Worm (Caenorhabditis elegans): ENCODE measurements around the gene ugt-41.

ugt-41 gene

ce11 chrV:7153046-7153445, 10.3 kb downstream of the ugt-41 start, which contains the start of gene fat-7:
TSS of gene fat-7 (minus strand) at chrV:7153146.
- no peak for TF ChIP-seq ccch-3 (GFP tag; optimal IDR thresholded peaks at IDR 0.05)
- TF ChIP-seq K12H6.12 (tag; optimal IDR thresholded peaks at IDR 0.05), result no peak
- no peak for TF ChIP-seq cebp-1 (GFP tag; IDR thresholded peaks at IDR 0.05)
- no peak for TF ChIP-seq cebp-1 (tag; optimal IDR thresholded peaks at IDR 0.05)
- no peak for TF ChIP-seq lin-26 (GFP tag; IDR thresholded peaks at IDR 0.05)
- TF ChIP-seq ztf-28 (GFP tag; IDR thresholded peaks at IDR 0.05), result no peak
- TF ChIP-seq attf-6 (GFP tag; IDR thresholded peaks at IDR 0.05), result no peak
- TF ChIP-seq hsf-1 (GFP tag; IDR thresholded peaks at IDR 0.05), result no peak
- no peak for TF ChIP-seq madf-8 (GFP tag; conservative IDR thresholded peaks at IDR 0.05)
- TF ChIP-seq tlf-1 (GFP tag; optimal IDR thresholded peaks at IDR 0.05), result no peak
- TF ChIP-seq aptf-2 (GFP tag; conservative IDR thresholded peaks at IDR 0.05), result no peak
- TF ChIP-seq lir-1 (GFP tag; conservative IDR thresholded peaks at IDR 0.05), result no peak
- no peak for TF ChIP-seq ztf-6 (GFP tag; IDR thresholded peaks at IDR 0.05)
- no peak for TF ChIP-seq mcd-1 (GFP tag; IDR thresholded peaks at IDR 0.05)
- TF ChIP-seq let-526 (GFP tag; IDR thresholded peaks at IDR 0.05), result no peak
- no peak for TF ChIP-seq mel-28 (tag; optimal IDR thresholded peaks at IDR 0.05; ENCODE audit: borderline replicate concordance)
- TF ChIP-seq pha-4 (tag; optimal IDR thresholded peaks at IDR 0.05), result no peak
- no peak for TF ChIP-seq Y79H2A.3 (GFP tag; conservative IDR thresholded peaks at IDR 0.05)

ce11 chrV:7150570-7150969, 12.8 kb downstream of the ugt-41 start, which contains the start of gene F10D2.8:
TSS of gene F10D2.8 (minus strand) at chrV:7150714.
- TF ChIP-seq nhr-80 (tag; optimal IDR thresholded peaks at IDR 0.05) (peak; percentile 76), zim-3 (tag; optimal IDR thresholded peaks at IDR 0.05) (no peak)

- TF ChIP-seq ztf-28 (GFP tag; IDR thresholded peaks at IDR 0.05) (no peak), let-526 (GFP tag; IDR thresholded peaks at IDR 0.05) (no peak), B0019.2 (GFP tag; conservative IDR thresholded peaks at IDR 0.05) (no peak), sptf-2 (GFP tag; optimal IDR thresholded peaks at IDR 0.05) (no peak), aptf-3 (GFP tag; IDR thresholded peaks at IDR 0.05) (no peak), ztf-18 (tag; optimal IDR thresholded peaks at IDR 0.05) (no peak)
Observed at ce11 chrV:7147370-7147769, 16.0 kb downstream of the ugt-41 start, which contains the start of gene ugt-38. TSS of gene ugt-38 (minus strand) at chrV:7147470.

ce11 chrV:7145250-7145850, 18.0 kb downstream of the ugt-41 start, which contains the start of gene ugt-37:
TSS of gene ugt-37 (minus strand) at chrV:7145318.
- TF ChIP-seq fkh-3 (tag; optimal IDR thresholded peaks at IDR 0.05) (no peak), attf-5 (GFP tag; optimal IDR thresholded peaks at IDR 0.05) (no peak), nhr-90 (tag; optimal IDR thresholded peaks at IDR 0.05) (no peak), ceh-27 (GFP tag; optimal IDR thresholded peaks at IDR 0.05) (no peak), Y79H2A.3 (GFP tag; conservative IDR thresholded peaks at IDR 0.05) (no peak), ets-4 (GFP tag; optimal IDR thresholded peaks at IDR 0.05) (no peak), F37B4.10 (GFP tag; IDR thresholded peaks at IDR 0.05) (no peak), snpc-3.4 (tag; optimal IDR thresholded peaks at IDR 0.05) (no peak), lin-40 (tag; optimal IDR thresholded peaks at IDR 0.05) (no peak), aptf-3 (GFP tag; IDR thresholded peaks at IDR 0.05) (no peak)

- TF ChIP-seq attf-3 (GFP tag; conservative IDR thresholded peaks at IDR 0.05), result 0 out of 2 replicates have a peak, but pooled peaks have one; percentile 29
- peak; percentile 26 for TF ChIP-seq fkh-3 (tag; optimal IDR thresholded peaks at IDR 0.05)
- no peak for TF ChIP-seq attf-5 (GFP tag; optimal IDR thresholded peaks at IDR 0.05)
- TF ChIP-seq snpc-4 (GFP tag; optimal IDR thresholded peaks at IDR 0.05), result peak; percentile 91
- TF ChIP-seq snpc-4 (tag; optimal IDR thresholded peaks at IDR 0.05), result peak; percentile 88 to 98 (median 96)
- 0 out of 2 replicates have a peak, but pooled peaks have one; percentile 47 for TF ChIP-seq ztf-28 (GFP tag; IDR thresholded peaks at IDR 0.05)
- peak; percentile 89 for TF ChIP-seq nfyb-1 (GFP tag; IDR thresholded peaks at IDR 0.05)
- TF ChIP-seq attf-6 (GFP tag; IDR thresholded peaks at IDR 0.05), result peak; percentile 82
- TF ChIP-seq lag-1 (GFP tag; IDR thresholded peaks at IDR 0.05), result no peak
- peak; percentile 76 for TF ChIP-seq tbp1 (GFP tag; optimal IDR thresholded peaks at IDR 0.05)
- TF ChIP-seq hsf-1 (GFP tag; IDR thresholded peaks at IDR 0.05), result peak; percentile 72
- TF ChIP-seq lin-26 (GFP tag; IDR thresholded peaks at IDR 0.05), result peak; percentile 75
- TF ChIP-seq madf-6 (GFP tag; IDR thresholded peaks at IDR 0.05), result peak; percentile 85
- peak; percentile 93 for TF ChIP-seq D2030.7 (GFP tag; IDR thresholded peaks at IDR 0.05)
- no peak for TF ChIP-seq ccch-3 (GFP tag; optimal IDR thresholded peaks at IDR 0.05)
- no peak for TF ChIP-seq B0035.1 (tag; optimal IDR thresholded peaks at IDR 0.05)
Observed at ce11 chrV:7142661-7143060, 20.7 kb downstream of the ugt-41 start.
